Worm (Caenorhabditis elegans) whole organism, L3 larva: ENCODE data around the gene T05C7.8.
"Not testable (repeated sequence)": the region's sequence is repeated elsewhere in the genome, so short reads cannot be mapped to it uniquely, and the experiment has no call there.

Source experiments
- R02D3.7 ChIP-seq: fragments of 150-350 bp; optimal IDR thresholded peaks from 2 replicates; lab custom pipeline; 2014; ENCODE audit warnings: missing biosample characterization, missing genetic modification characterization
- ZK546.5 ChIP-seq: sonication (generic microtip); optimal IDR thresholded peaks from 2 replicates; lab custom pipeline; 2017; ENCODE audit warnings: missing biosample characterization, missing genetic modification characterization
- aly-2 ChIP-seq: fragments of 150-350 bp; optimal IDR thresholded peaks from 2 replicates; lab custom pipeline; 2014; ENCODE audit warnings: missing biosample characterization, missing genetic modification characterization
- ama-1 ChIP-seq: fragments of 150-350 bp; optimal IDR thresholded peaks from 2 replicates; lab custom pipeline; 2018
- ceh-16 ChIP-seq: sonication (generic microtip); optimal IDR thresholded peaks from 2 replicates; lab custom pipeline; 2017; ENCODE audit warnings: missing biosample characterization, missing genetic modification characterization
- ceh-28 ChIP-seq: fragments of 150-350 bp; optimal IDR thresholded peaks from 2 replicates; lab custom pipeline; 2014; ENCODE audit warnings: missing biosample characterization, missing genetic modification reagents, missing genetic modification characterization
- ceh-82 ChIP-seq: fragments of 150-350 bp; optimal IDR thresholded peaks from 2 replicates; lab custom pipeline; 2014; ENCODE audit warnings: missing biosample characterization, missing genetic modification characterization
- ceh-9 ChIP-seq: sonication (generic microtip); optimal IDR thresholded peaks from 2 replicates; lab custom pipeline; 2018; ENCODE audit warnings: missing biosample characterization, missing genetic modification characterization
- daf-12 ChIP-seq: fragments of 150-350 bp; optimal IDR thresholded peaks from 2 replicates; lab custom pipeline; 2014; ENCODE audit warnings: missing biosample characterization, missing genetic modification reagents, missing genetic modification characterization
- egl-5 ChIP-seq: fragments of 150-350 bp; optimal IDR thresholded peaks from 2 replicates; lab custom pipeline; 2017; ENCODE audit warnings: missing biosample characterization, missing genetic modification reagents, missing genetic modification characterization, inconsistent platforms
- elt-1 ChIP-seq: fragments of 150-350 bp; optimal IDR thresholded peaks from 2 replicates; lab custom pipeline; 2014; ENCODE audit warnings: missing biosample characterization, missing genetic modification characterization
- elt-2 ChIP-seq: sonication (generic microtip); optimal IDR thresholded peaks from 2 replicates; lab custom pipeline; 2016; ENCODE audit warnings: missing genetic modification reagents, mild to moderate bottlenecking, missing genetic modification characterization, missing compliant biosample characterization
- elt-3 ChIP-seq, 3 experiments: fragments of 150-350 bp in 1 of 3; sonication (generic microtip) in 2 of 3; optimal IDR thresholded peaks; 2 replicates in 2 of 3; 4 replicates in 1 of 3; lab custom pipeline; 2014 to 2017; ENCODE audit warnings: missing biosample characterization in 3 of 3, missing genetic modification characterization in 3 of 3
- hmg-11 ChIP-seq: sonication (generic microtip); optimal IDR thresholded peaks from 2 replicates; lab custom pipeline; 2016; ENCODE audit warnings: missing genetic modification characterization, missing compliant biosample characterization
- jun-1 ChIP-seq: fragments of 150-350 bp; optimal IDR thresholded peaks from 2 replicates; lab custom pipeline; 2014; ENCODE audit warnings: missing biosample characterization, missing genetic modification reagents, missing genetic modification characterization
- lin-15B ChIP-seq: fragments of 150-350 bp; optimal IDR thresholded peaks from 2 replicates; lab custom pipeline; 2014; ENCODE audit warnings: missing biosample characterization, missing genetic modification characterization
- lin-39 ChIP-seq: fragments of 150-350 bp; optimal IDR thresholded peaks from 2 replicates; lab custom pipeline; 2018; ENCODE audit warnings: missing biosample characterization, missing genetic modification reagents, missing genetic modification characterization
- mdl-1 ChIP-seq: fragments of 150-350 bp; optimal IDR thresholded peaks from 2 replicates; lab custom pipeline; 2014; ENCODE audit warnings: missing biosample characterization, missing genetic modification characterization
- mml-1 ChIP-seq: fragments of 150-350 bp; sonication (generic microtip); optimal IDR thresholded peaks from 3 replicates; lab custom pipeline; 2014; ENCODE audit warnings: missing biosample characterization, missing genetic modification characterization
- nhr-11 ChIP-seq: fragments of 150-350 bp; optimal IDR thresholded peaks from 2 replicates; lab custom pipeline; 2014; ENCODE audit warnings: missing biosample characterization, missing genetic modification characterization
- nhr-23 ChIP-seq: fragments of 150-350 bp; optimal IDR thresholded peaks from 2 replicates; lab custom pipeline; 2014; ENCODE audit warnings: missing biosample characterization, missing genetic modification reagents, missing genetic modification characterization
- nhr-237 ChIP-seq: fragments of 150-350 bp; optimal IDR thresholded peaks from 2 replicates; lab custom pipeline; 2014; ENCODE audit warnings: missing biosample characterization, missing genetic modification characterization
- nhr-28 ChIP-seq: fragments of 150-350 bp; optimal IDR thresholded peaks from 2 replicates; lab custom pipeline; 2014; ENCODE audit warnings: missing biosample characterization, missing genetic modification characterization
- nhr-43 ChIP-seq: sonication (generic microtip); optimal IDR thresholded peaks from 2 replicates; lab custom pipeline; 2016; ENCODE audit warnings: mild to moderate bottlenecking, missing genetic modification characterization, missing compliant biosample characterization; ENCODE audit not compliant: poor library complexity, severe bottlenecking
- nhr-67 ChIP-seq: fragments of 150-350 bp; optimal IDR thresholded peaks from 2 replicates; lab custom pipeline; 2014; ENCODE audit warnings: missing biosample characterization, missing genetic modification characterization
- nhr-76 ChIP-seq: fragments of 150-350 bp; sonication (generic microtip); optimal IDR thresholded peaks from 5 replicates; lab custom pipeline; 2014; ENCODE audit warnings: missing biosample characterization, missing genetic modification characterization
- nhr-77 ChIP-seq: fragments of 150-350 bp; optimal IDR thresholded peaks from 2 replicates; lab custom pipeline; 2014; ENCODE audit warnings: missing biosample characterization, missing genetic modification characterization
- pqm-1 ChIP-seq: fragments of 150-350 bp; optimal IDR thresholded peaks from 2 replicates; lab custom pipeline; 2017; ENCODE audit warnings: missing biosample characterization, missing genetic modification characterization, inconsistent platforms
- sea-2 ChIP-seq: fragments of 150-350 bp; sonication (generic microtip); optimal IDR thresholded peaks from 4 replicates; lab custom pipeline; 2014; ENCODE audit warnings: missing biosample characterization, missing genetic modification reagents, missing genetic modification characterization
- skn-1 ChIP-seq: fragments of 150-350 bp; optimal IDR thresholded peaks from 2 replicates; lab custom pipeline; 2014; ENCODE audit warnings: missing biosample characterization, missing genetic modification characterization
- tbx-2 ChIP-seq: sonication (generic microtip); optimal IDR thresholded peaks from 2 replicates; lab custom pipeline; 2016; ENCODE audit warnings: mild to moderate bottlenecking, missing genetic modification characterization, missing compliant biosample characterization
- unc-62 ChIP-seq: fragments of 150-350 bp; sonication (generic microtip); optimal IDR thresholded peaks from 4 replicates; lab custom pipeline; 2014; ENCODE audit warnings: missing biosample characterization, missing genetic modification reagents, missing genetic modification characterization
- zag-1 ChIP-seq: fragments of 150-350 bp; optimal IDR thresholded peaks from 2 replicates; lab custom pipeline; 2014; ENCODE audit warnings: missing biosample characterization, missing genetic modification characterization
- ztf-11 ChIP-seq: fragments of 150-350 bp; optimal IDR thresholded peaks from 2 replicates; lab custom pipeline; 2014; ENCODE audit warnings: missing biosample characterization, missing genetic modification characterization
- ztf-4 ChIP-seq: fragments of 150-350 bp; optimal IDR thresholded peaks from 2 replicates; lab custom pipeline; 2014; ENCODE audit warnings: missing biosample characterization, missing genetic modification characterization

Gene T05C7.8

DNA sequence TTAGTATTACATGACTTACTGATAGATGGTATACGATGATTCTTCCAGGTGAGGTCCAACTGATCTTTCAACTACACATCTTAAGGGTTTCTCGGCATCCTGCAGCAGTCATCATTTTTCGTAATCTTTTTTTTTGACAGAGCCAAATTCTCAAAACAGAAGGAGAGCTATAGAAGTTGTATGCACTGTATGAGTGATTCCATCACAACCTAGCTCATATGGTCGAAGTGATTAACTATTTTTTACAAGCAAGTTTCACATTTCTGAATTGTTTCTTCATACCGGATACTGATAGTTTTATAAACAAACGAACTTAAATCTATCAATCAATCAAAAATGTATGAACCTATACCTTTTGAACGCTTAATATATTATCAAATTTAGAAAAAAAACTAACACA is 17.4 kb upstream of the T05C7.8 start, which contains the start of gene T05C7.5:
T05C7.5 (minus strand) TSS at position 101 of the 400 bp plus-strand sequence.
- TF ChIP-seq nhr-11 (tag; lab: Kevin White, UChicago): no peak
- no peak for TF ChIP-seq ceh-82 (tag; lab: Kevin White, UChicago)
- TF ChIP-seq tbx-2 (tag; lab: Kevin White, UChicago): no peak
- no peak for TF ChIP-seq jun-1
- TF ChIP-seq ceh-28 (tag; lab: Kevin White, UChicago): no peak
- TF ChIP-seq sea-2 (GFP tag; lab: Kevin White, UChicago): no peak
- no peak for TF ChIP-seq lin-39 (tag; lab: Kevin White, UChicago)
- TF ChIP-seq ama-1 (lab: Kevin White, UChicago): no peak
- no peak for TF ChIP-seq zag-1 (tag; lab: Kevin White, UChicago)
- no peak for TF ChIP-seq ztf-11 (tag; lab: Kevin White, UChicago)
- no peak for TF ChIP-seq mdl-1 (tag; lab: Kevin White, UChicago)
- TF ChIP-seq nhr-23: no peak
- no peak for TF ChIP-seq nhr-237 (tag; lab: Kevin White, UChicago)
- TF ChIP-seq ceh-9: no peak
- no peak for TF ChIP-seq hmg-11 (tag; lab: Kevin White, UChicago)
- TF ChIP-seq, all 47 proteins: peak for 0

DNA sequence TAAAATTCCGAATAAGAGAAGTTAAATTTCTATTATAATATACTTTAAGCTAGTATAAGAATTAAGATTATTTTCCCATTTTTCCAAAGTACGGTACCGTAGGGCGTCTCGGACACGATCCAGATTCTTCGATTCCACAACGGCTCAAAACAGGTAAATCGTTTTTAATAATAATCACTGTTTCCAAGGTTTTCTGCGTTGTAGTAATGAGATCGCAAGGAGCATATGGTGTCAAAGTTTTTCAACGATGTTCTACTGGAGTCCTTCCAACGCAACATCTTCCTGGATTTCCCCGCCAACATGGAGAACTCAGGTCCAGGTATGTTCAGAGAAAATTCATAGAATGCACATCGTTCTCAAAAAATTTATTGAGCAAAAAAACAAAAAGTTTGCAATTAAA is 14.7 kb upstream of the T05C7.8 start, which contains the start of gene T05C7.7:
T05C7.7 (plus strand) TSS at position 301 of the 400 bp plus-strand sequence.
- not testable (repeated sequence) for TF ChIP-seq zag-1, nhr-76, R02D3.7 (tag; lab: Kevin White, UChicago)
- TF ChIP-seq, all 47 proteins: peak for 0; not testable (repeated sequence) for 47

DNA sequence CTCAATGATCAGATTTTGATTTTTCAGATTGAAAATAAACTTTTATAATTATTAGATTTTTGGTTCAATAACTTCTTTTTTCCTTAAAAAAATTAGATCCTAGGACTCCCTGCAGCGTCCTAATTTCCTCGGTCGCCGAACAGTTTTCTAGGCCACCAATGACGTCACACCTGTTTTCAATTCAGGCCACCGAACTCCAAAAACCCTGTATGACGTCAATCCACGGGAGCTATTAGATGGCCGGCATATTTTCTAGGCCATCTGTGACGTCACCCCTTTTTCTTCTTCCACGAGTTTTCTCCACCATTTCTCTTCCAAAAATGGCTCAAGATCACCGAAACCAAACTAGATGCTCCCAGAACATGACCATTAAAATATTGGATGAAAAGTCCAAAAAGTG is 4.9 kb upstream of the T05C7.8 start:
- TF ChIP-seq pqm-1 (tag; lab: Kevin White, UChicago) (no peak), elt-2 (tag; lab: Kevin White, UChicago) (no peak), R02D3.7 (tag; lab: Kevin White, UChicago) (no peak), elt-1 (tag; lab: Kevin White, UChicago) (no peak), nhr-237 (tag; lab: Kevin White, UChicago) (no peak), nhr-67 (no peak), nhr-23 (no peak), ZK546.5 (tag; lab: Kevin White, UChicago) (no peak), ztf-11 (tag; lab: Kevin White, UChicago) (no peak), jun-1 (no peak), mdl-1 (tag; lab: Kevin White, UChicago) (no peak)

DNA sequence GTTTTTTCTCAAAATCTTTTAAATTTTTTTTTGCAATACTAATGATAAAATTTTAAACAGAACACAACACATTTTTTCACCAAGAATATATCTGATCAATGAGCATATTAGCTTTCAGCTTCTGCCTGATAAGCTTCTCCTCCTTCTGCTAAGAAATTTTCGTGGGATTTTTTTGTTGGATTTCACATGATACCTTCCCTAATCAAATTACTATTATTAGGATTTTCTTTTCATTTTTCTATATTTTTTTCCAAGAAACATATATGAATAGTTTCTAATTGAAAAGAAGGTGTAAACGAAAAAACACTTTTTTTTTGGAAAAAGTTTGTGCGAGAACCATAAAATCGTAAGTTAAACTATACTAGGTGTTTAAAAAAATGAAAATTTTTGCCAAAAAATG is 3.0 kb upstream of the T05C7.8 start:
- TF ChIP-seq R02D3.7 (tag; lab: Kevin White, UChicago) (no peak), elt-3 (tag; optimal IDR thresholded peaks at IDR 0.05; lab: Kevin White, UChicago) (no peak), ceh-82 (tag; lab: Kevin White, UChicago) (no peak), ZK546.5 (tag; lab: Kevin White, UChicago) (no peak), ama-1 (lab: Kevin White, UChicago) (no peak), nhr-77 (tag; lab: Kevin White, UChicago) (no peak), mdl-1 (tag; lab: Kevin White, UChicago) (no peak), daf-12 (tag; lab: Kevin White, UChicago) (no peak), lin-39 (tag; lab: Kevin White, UChicago) (no peak), elt-1 (tag; lab: Kevin White, UChicago) (no peak), ztf-11 (tag; lab: Kevin White, UChicago) (no peak), mml-1 (tag; lab: Kevin White, UChicago) (no peak), nhr-237 (tag; lab: Kevin White, UChicago) (no peak)
- TF ChIP-seq, all 47 proteins: peak for 0

DNA sequence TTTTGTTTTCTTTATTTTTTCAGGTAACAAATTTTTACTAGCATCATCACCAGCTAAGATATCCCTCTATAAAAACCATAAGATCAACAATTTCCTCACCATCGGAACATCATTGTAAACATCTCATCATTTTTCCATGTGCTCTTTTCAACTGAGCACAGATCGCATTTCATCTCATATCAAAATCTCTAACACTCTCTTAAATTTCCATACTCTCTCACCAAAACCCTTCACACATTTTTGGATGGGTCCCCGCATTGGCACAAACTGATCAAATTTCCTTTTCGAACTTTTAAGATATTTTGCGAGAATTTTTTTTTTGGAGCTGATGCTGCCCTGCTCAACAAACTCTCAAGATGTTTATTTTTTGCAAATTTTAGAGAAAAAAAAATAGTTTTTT is 1.3 kb downstream of the T05C7.8 start:
- TF ChIP-seq ceh-82 (tag; lab: Kevin White, UChicago) (no peak), egl-5 (tag; lab: Kevin White, UChicago) (no peak), nhr-43 (tag; lab: Kevin White, UChicago) (no peak), nhr-28 (no peak), nhr-77 (tag; lab: Kevin White, UChicago) (no peak), sea-2 (GFP tag; lab: Kevin White, UChicago) (no peak), lin-39 (tag; lab: Kevin White, UChicago) (no peak), unc-62 (GFP tag; lab: Kevin White, UChicago) (no peak), mml-1 (tag; lab: Kevin White, UChicago) (no peak), lin-15B (tag; lab: Kevin White, UChicago) (no peak), ztf-4 (tag; lab: Kevin White, UChicago) (no peak), aly-2 (tag; lab: Kevin White, UChicago) (no peak), ceh-16 (tag; lab: Kevin White, UChicago) (no peak), skn-1 (tag; lab: Kevin White, UChicago) (no peak), mdl-1 (tag; lab: Kevin White, UChicago) (no peak)
